Worm (Caenorhabditis elegans) whole organism, young adult: ENCODE data around the gene paf-2.

Experiments used
- B0336.3 ChIP-seq: fragments of 200-800 bp; sonication (Bioruptor generic); IDR thresholded peaks from 2 replicates; pipeline ENCODE4 v1.3.6; 2022; ENCODE audit warnings: missing genetic modification characterization, missing compliant biosample characterization
- F23B12.7 ChIP-seq: sonication (generic microtip); optimal IDR thresholded peaks from 2 replicates; lab custom pipeline; 2017; ENCODE audit warnings: missing genetic modification characterization, mild to moderate bottlenecking, missing compliant biosample characterization, antibody characterized with exemption, moderate library complexity; ENCODE audit not compliant: insufficient read depth
- F39B2.1 ChIP-seq: fragments of 200-800 bp; sonication (Bioruptor generic); IDR thresholded peaks from 2 replicates; pipeline ENCODE4 v1.3.6; 2022; ENCODE audit warnings: missing genetic modification reagents, missing genetic modification characterization, missing compliant biosample characterization
- F57C9.4 ChIP-seq: sonication (generic microtip); optimal IDR thresholded peaks from 2 replicates; lab custom pipeline; 2017; ENCODE audit warnings: mild to moderate bottlenecking, missing genetic modification characterization, missing compliant biosample characterization
- K11D2.4 ChIP-seq: fragments of 200-800 bp; sonication (Bioruptor generic); IDR thresholded peaks from 2 replicates; pipeline ENCODE4 v1.3.6; 2022; ENCODE audit warnings: missing genetic modification reagents, missing genetic modification characterization, missing compliant biosample characterization
- K12H6.12 ChIP-seq: fragments of 200-800 bp; sonication (Bioruptor generic); optimal IDR thresholded peaks from 2 replicates; lab custom pipeline; 2018; ENCODE audit warnings: mild to moderate bottlenecking, missing genetic modification characterization, missing compliant biosample characterization
- Y53G8AR.9 ChIP-seq: fragments of 200-800 bp; sonication (Bioruptor generic); conservative IDR thresholded peaks from 2 replicates; pipeline ENCODE4 v1.3.6; 2022; ENCODE audit warnings: missing genetic modification reagents, missing genetic modification characterization, missing compliant biosample characterization
- akir-1 ChIP-seq: fragments of 200-800 bp; sonication (Bioruptor generic); optimal IDR thresholded peaks from 2 replicates; lab custom pipeline; 2018; ENCODE audit warnings: mild to moderate bottlenecking, missing genetic modification characterization, moderate library complexity, missing compliant biosample characterization
- ama-1 ChIP-seq, 3 experiments: fragments of 150-350 bp in 1 of 3; sonication (generic microtip) in 2 of 3; optimal IDR thresholded peaks; 2 replicates each; lab custom pipeline; 2014 to 2018; ENCODE audit warnings: missing biosample characterization in 2 of 3, missing genetic modification characterization in 2 of 3, missing genetic modification reagents in 2 of 3
- athp-1 ChIP-seq: sonication (generic microtip); optimal IDR thresholded peaks from 2 replicates; lab custom pipeline; 2017; ENCODE audit warnings: mild to moderate bottlenecking, missing genetic modification characterization, missing compliant biosample characterization
- attf-5 ChIP-seq: fragments of 200-800 bp; sonication (Bioruptor generic); optimal IDR thresholded peaks from 2 replicates; lab custom pipeline; 2018; ENCODE audit warnings: mild to moderate bottlenecking, missing genetic modification characterization, missing compliant biosample characterization
- ccch-3 ChIP-seq: fragments of 200-800 bp; sonication (Bioruptor generic); optimal IDR thresholded peaks from 2 replicates; lab custom pipeline; 2018; ENCODE audit warnings: mild to moderate bottlenecking, missing genetic modification characterization, missing compliant biosample characterization
- cebp-1 ChIP-seq, 2 experiments: fragments of 200-800 bp in 1 of 2; sonication (Bioruptor generic) in 1 of 2; sonication (generic microtip) in 1 of 2; IDR thresholded peaks in 1 of 2; optimal IDR thresholded peaks in 1 of 2; 2 replicates each; pipeline versions ENCODE4 v1.3.6 to Lab custom; 2017 to 2022; ENCODE audit warnings: missing compliant biosample characterization in 2 of 2, missing genetic modification characterization in 2 of 2, mild to moderate bottlenecking in 1 of 2, missing genetic modification reagents in 1 of 2, moderate library complexity in 1 of 2
- ceh-91 ChIP-seq: fragments of 200-800 bp; sonication (Bioruptor generic); IDR thresholded peaks from 2 replicates; pipeline ENCODE4 v1.3.6; 2022; ENCODE audit warnings: missing genetic modification reagents, missing genetic modification characterization, missing compliant biosample characterization
- dox-1 ChIP-seq: fragments of 200-800 bp; sonication (Bioruptor generic); IDR thresholded peaks from 2 replicates; pipeline ENCODE4 v1.3.6; 2022; ENCODE audit warnings: missing genetic modification reagents, missing genetic modification characterization, missing compliant biosample characterization
- dpff-1 ChIP-seq: sonication (generic microtip); optimal IDR thresholded peaks from 2 replicates; lab custom pipeline; 2017; ENCODE audit warnings: mild to moderate bottlenecking, missing genetic modification characterization, missing compliant biosample characterization
- egl-18 ChIP-seq: fragments of 200-800 bp; sonication (Bioruptor generic); IDR thresholded peaks from 2 replicates; pipeline ENCODE4 v1.3.6; 2022; ENCODE audit warnings: missing genetic modification reagents, missing genetic modification characterization, missing compliant biosample characterization
- egrh-3 ChIP-seq: fragments of 200-800 bp; sonication (Bioruptor generic); IDR thresholded peaks from 2 replicates; pipeline ENCODE4 v1.3.6; 2022; ENCODE audit warnings: missing genetic modification reagents, missing genetic modification characterization, missing compliant biosample characterization
- fkh-3 ChIP-seq: sonication (generic microtip); optimal IDR thresholded peaks from 2 replicates; lab custom pipeline; 2016; ENCODE audit warnings: mild to moderate bottlenecking, missing genetic modification characterization, missing compliant biosample characterization
- him-1 ChIP-seq: sonication (generic microtip); optimal IDR thresholded peaks from 2 replicates; lab custom pipeline; 2016; ENCODE audit warnings: missing genotype, missing genetic modification reagents, missing genetic modification characterization, missing compliant biosample characterization
- hlh-12 ChIP-seq: sonication (generic microtip); optimal IDR thresholded peaks from 2 replicates; lab custom pipeline; 2016; ENCODE audit warnings: missing genetic modification characterization, missing compliant biosample characterization
- hsf-1 ChIP-seq: fragments of 200-800 bp; sonication (Bioruptor generic); IDR thresholded peaks from 2 replicates; pipeline ENCODE4 v1.3.6; 2022; ENCODE audit warnings: missing genetic modification reagents, missing genetic modification characterization, missing compliant biosample characterization
- let-526 ChIP-seq: fragments of 200-800 bp; sonication (Bioruptor generic); IDR thresholded peaks from 2 replicates; pipeline ENCODE4 v1.3.6; 2022; ENCODE audit warnings: missing genetic modification reagents, missing genetic modification characterization, missing compliant biosample characterization
- lin-54 ChIP-seq: fragments of 200-800 bp; sonication (Bioruptor generic); optimal IDR thresholded peaks from 2 replicates; lab custom pipeline; 2018; ENCODE audit warnings: mild to moderate bottlenecking, missing genetic modification characterization, missing compliant biosample characterization
- lir-1 ChIP-seq: fragments of 200-800 bp; sonication (Bioruptor generic); conservative IDR thresholded peaks from 2 replicates; pipeline ENCODE4 v1.3.6; 2022; ENCODE audit warnings: missing genetic modification reagents, missing genetic modification characterization, missing compliant biosample characterization
- nfya-1 ChIP-seq: sonication (generic microtip); optimal IDR thresholded peaks from 2 replicates; lab custom pipeline; 2017; ENCODE audit warnings: antibody characterized with exemption, missing compliant biosample characterization, missing genetic modification characterization, borderline replicate concordance; ENCODE audit not compliant: insufficient read depth
- nhr-80 ChIP-seq: sonication (generic microtip); optimal IDR thresholded peaks from 2 replicates; lab custom pipeline; 2016; ENCODE audit warnings: missing genetic modification characterization, missing compliant biosample characterization
- pha-4 ChIP-seq: fragments of 150-350 bp; sonication (generic microtip); optimal IDR thresholded peaks from 2 replicates; lab custom pipeline; 2014; ENCODE audit warnings: missing biosample characterization, missing genetic modification reagents, missing genetic modification characterization
- repo-1 ChIP-seq: sonication (generic microtip); optimal IDR thresholded peaks from 2 replicates; lab custom pipeline; 2017; ENCODE audit warnings: mild to moderate bottlenecking, missing genetic modification characterization, missing compliant biosample characterization
- snpc-1.3 ChIP-seq: sonication (generic microtip); optimal IDR thresholded peaks from 2 replicates; lab custom pipeline; 2017; ENCODE audit warnings: missing genetic modification characterization, mild to moderate bottlenecking, missing compliant biosample characterization, antibody characterized with exemption, moderate library complexity, missing genotype, missing genetic modification reagents; ENCODE audit not compliant: insufficient read depth
- sptf-2 ChIP-seq: fragments of 200-800 bp; sonication (Bioruptor generic); optimal IDR thresholded peaks from 2 replicates; lab custom pipeline; 2018; ENCODE audit warnings: mild to moderate bottlenecking, missing genetic modification characterization, missing compliant biosample characterization
- tbx-9 ChIP-seq: sonication (generic microtip); optimal IDR thresholded peaks from 2 replicates; lab custom pipeline; 2016; ENCODE audit warnings: borderline replicate concordance, missing genetic modification characterization, inconsistent platforms, missing compliant biosample characterization
- unc-62 ChIP-seq: fragments of 150-350 bp; optimal IDR thresholded peaks from 2 replicates; lab custom pipeline; 2014; ENCODE audit warnings: missing biosample characterization, missing genetic modification reagents, missing genetic modification characterization
- zim-3 ChIP-seq: sonication (generic microtip); optimal IDR thresholded peaks from 2 replicates; lab custom pipeline; 2017; ENCODE audit warnings: mild to moderate bottlenecking, missing genetic modification characterization, moderate library complexity, missing compliant biosample characterization
- ztf-18 ChIP-seq: sonication (generic microtip); optimal IDR thresholded peaks from 2 replicates; lab custom pipeline; 2016; ENCODE audit warnings: missing genotype, mild to moderate bottlenecking, missing genetic modification characterization, missing compliant biosample characterization
- ztf-22 ChIP-seq: fragments of 200-800 bp; sonication (Bioruptor generic); optimal IDR thresholded peaks from 2 replicates; lab custom pipeline; 2018; ENCODE audit warnings: mild to moderate bottlenecking, missing genetic modification characterization, moderate library complexity, missing compliant biosample characterization
- ztf-26 ChIP-seq: sonication (generic microtip); optimal IDR thresholded peaks from 2 replicates; lab custom pipeline; 2017; ENCODE audit warnings: missing genetic modification characterization, missing compliant biosample characterization

Gene paf-2

ce11 chrX:4273614-4274013, 23.9 kb downstream of the paf-2 start, which contains the start of gene C52B9.10:
C52B9.10 (plus strand) TSS chrX:4273914.
- TF ChIP-seq F57C9.4 (tag; lab: Kevin White, UChicago): no peak
- no peak for TF ChIP-seq sptf-2 (GFP tag; lab: Kevin White, UChicago)
- TF ChIP-seq zim-3: no peak
- TF ChIP-seq egl-18 (GFP tag; lab: Robert Waterston, UW): no peak
- TF ChIP-seq snpc-1.3 (tag; lab: Kevin White, UChicago): no peak
- TF ChIP-seq repo-1 (tag; lab: Kevin White, UChicago): no peak
- TF ChIP-seq dpff-1 (tag; lab: Kevin White, UChicago): no peak
- TF ChIP-seq ceh-91: no peak
- no peak for TF ChIP-seq fkh-3 (tag; lab: Kevin White, UChicago)
- TF ChIP-seq hsf-1 (GFP tag; lab: Robert Waterston, UW): no peak
- TF ChIP-seq him-1 (tag; lab: Kevin White, UChicago): no peak
- no peak for TF ChIP-seq lin-54 (GFP tag; lab: Kevin White, UChicago)
- no peak for TF ChIP-seq nfya-1 (tag; lab: Kevin White, UChicago)
- TF ChIP-seq unc-62 (GFP tag; lab: Kevin White, UChicago): no peak
- TF ChIP-seq akir-1 (GFP tag; lab: Kevin White, UChicago): no peak

- TF ChIP-seq ccch-3 (GFP tag; lab: Kevin White, UChicago): no peak
- TF ChIP-seq Y53G8AR.9: no peak
- TF ChIP-seq F23B12.7: no peak
- TF ChIP-seq dox-1 (GFP tag; lab: Robert Waterston, UW): no peak
- no peak for TF ChIP-seq egl-18 (GFP tag; lab: Robert Waterston, UW)
- TF ChIP-seq F57C9.4 (tag; lab: Kevin White, UChicago): no peak
- TF ChIP-seq ama-1 (optimal IDR thresholded peaks at IDR 0.05; lab: Kevin White, UChicago): no peak
- TF ChIP-seq ama-1 (GFP tag; optimal IDR thresholded peaks at IDR 0.05; lab: Kevin White, UChicago): no peak
- TF ChIP-seq ztf-22 (GFP tag; lab: Kevin White, UChicago): no peak
- TF ChIP-seq tbx-9 (tag; lab: Kevin White, UChicago): no peak
- no peak for TF ChIP-seq akir-1 (GFP tag; lab: Kevin White, UChicago)
- TF ChIP-seq ztf-26: no peak
- TF ChIP-seq repo-1 (tag; lab: Kevin White, UChicago): no peak
- TF ChIP-seq K12H6.12 (tag; lab: Kevin White, UChicago): no peak
- TF ChIP-seq lir-1: no peak
- TF ChIP-seq nhr-80 (tag; lab: Kevin White, UChicago): no peak
- no peak for TF ChIP-seq athp-1 (tag; lab: Kevin White, UChicago)
- no peak for TF ChIP-seq F39B2.1 (GFP tag; lab: Robert Waterston, UW)
Measured at ce11 chrX:4268396-4268795, 29.1 kb downstream of the paf-2 start.

DNA sequence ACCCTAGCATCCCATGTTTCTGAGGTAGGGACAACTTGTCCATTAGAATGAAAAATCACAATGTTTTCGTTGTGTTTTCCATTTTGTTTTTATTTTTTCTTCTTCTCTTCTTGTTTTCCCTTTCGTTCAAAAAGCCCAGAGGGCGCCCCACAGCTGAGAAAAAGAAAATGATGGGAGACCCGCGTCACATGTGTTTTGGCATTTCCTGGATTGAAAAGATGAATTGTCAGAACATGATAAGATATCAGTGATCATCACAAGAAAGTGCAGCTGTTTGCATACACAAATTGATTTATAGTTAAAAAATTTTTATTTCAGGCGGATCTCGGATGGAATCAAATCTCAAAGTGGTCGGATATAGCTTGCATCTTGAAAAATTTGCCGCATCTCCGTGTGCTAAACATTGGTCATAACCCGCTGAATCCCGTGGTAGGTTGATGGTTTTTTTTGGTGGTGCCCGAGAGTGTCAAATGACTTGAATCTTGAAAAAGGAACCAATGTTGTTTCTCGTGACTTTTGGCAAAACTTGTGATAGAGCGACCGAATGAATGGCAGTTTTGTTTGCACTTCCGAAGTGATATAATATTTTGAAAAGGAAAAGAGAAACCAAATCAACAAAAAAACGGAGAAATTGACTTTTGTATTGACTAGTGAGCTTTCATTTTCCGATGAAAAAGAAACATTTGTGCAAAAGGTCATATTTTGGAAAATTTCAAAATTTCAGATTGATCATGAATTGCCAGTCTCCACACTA, 31.2 kb downstream of the paf-2 start:
- TF ChIP-seq akir-1 (GFP tag; lab: Kevin White, UChicago) (no peak), egl-18 (GFP tag; lab: Robert Waterston, UW) (no peak), hlh-12 (no peak), F23B12.7 (no peak), cebp-1 (GFP tag; IDR thresholded peaks at IDR 0.05; lab: Robert Waterston, UW) (no peak), cebp-1 (tag; optimal IDR thresholded peaks at IDR 0.05; lab: Kevin White, UChicago) (peak; percentile 47), let-526 (GFP tag; lab: Robert Waterston, UW) (0 out of 2 replicates have a peak, but pooled peaks have one; percentile 29), pha-4 (tag; lab: Kevin White, UChicago) (peak; percentile 17), dox-1 (GFP tag; lab: Robert Waterston, UW) (0 out of 2 replicates have a peak, but pooled peaks have one; percentile 4), attf-5 (GFP tag; lab: Kevin White, UChicago) (peak; percentile 21), ztf-18 (tag; lab: Kevin White, UChicago) (no peak), K11D2.4 (0 out of 2 replicates have a peak, but pooled peaks have one; percentile 36), B0336.3 (GFP tag; lab: Robert Waterston, UW) (no peak), egrh-3 (GFP tag; lab: Robert Waterston, UW) (no peak)
- TF ChIP-seq, all 124 proteins: peak for 6
